Fruit fly (Drosophila melanogaster) whole organism, larva: ENCODE data around the gene CG32576.

Experiments
- noc ChIP-seq: fragments of 200-800 bp; sonication (Bioruptor generic); optimal IDR thresholded peaks from 3 replicates; lab custom pipeline; 2019; ENCODE audit warnings: missing biosample characterization, mild to moderate bottlenecking, missing genetic modification characterization, moderate library complexity

CG32576 gene

DNA sequence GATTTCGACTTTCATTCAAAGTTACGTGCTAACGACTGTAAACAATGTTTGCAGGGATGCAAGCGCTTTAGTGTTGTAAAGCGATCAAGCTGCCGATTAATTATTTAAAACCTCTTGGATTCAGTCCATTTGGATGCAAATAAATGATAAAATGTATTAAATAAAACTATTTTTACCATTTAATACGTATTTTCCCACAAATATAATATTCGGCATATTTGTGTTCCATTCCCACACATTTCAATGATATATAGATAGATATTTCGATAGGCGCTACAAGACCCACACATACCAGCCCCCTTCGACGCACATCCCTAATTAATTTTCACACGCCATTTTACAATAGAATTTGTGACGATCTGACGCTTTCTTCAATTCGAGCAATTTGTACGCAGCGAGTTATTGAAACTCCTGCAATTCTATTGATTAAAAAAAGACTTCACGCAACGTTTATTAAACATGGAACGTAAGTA, at the start of gene CG32576, which contains the start of gene caz:
CG32576 (minus strand) TSS at position 42 of the 473 bp plus-strand sequence.
caz (plus strand) TSS at position 319 of the 473 bp plus-strand sequence.
- TF ChIP-seq noc = peak; percentile 28

DNA sequence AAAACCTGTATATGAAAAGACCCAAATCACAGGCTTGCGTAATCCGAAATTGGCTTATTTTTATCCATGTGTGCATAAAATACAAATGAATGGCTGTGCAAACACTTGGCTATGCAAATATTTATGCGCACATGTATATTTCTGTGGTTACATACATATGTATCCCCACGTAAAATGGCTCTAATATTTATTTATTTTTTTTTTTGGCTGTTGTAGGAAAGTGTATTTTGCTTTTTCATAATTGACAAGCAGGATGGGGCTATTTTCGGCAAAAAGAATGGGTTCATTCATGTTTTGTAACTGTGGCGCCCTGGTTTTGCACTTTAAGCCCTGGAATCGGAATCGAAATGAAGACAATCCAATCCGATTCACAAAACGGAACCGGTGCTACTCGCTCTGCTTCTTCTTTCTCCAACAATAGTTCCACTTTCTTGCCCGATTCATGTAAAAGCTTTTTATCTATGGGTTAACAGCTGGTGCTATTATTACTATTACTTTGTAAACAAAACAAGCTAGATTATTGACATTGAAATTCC, 46.8 kb upstream of the CG32576 start:
- TF ChIP-seq noc = peak; percentile 69

DNA sequence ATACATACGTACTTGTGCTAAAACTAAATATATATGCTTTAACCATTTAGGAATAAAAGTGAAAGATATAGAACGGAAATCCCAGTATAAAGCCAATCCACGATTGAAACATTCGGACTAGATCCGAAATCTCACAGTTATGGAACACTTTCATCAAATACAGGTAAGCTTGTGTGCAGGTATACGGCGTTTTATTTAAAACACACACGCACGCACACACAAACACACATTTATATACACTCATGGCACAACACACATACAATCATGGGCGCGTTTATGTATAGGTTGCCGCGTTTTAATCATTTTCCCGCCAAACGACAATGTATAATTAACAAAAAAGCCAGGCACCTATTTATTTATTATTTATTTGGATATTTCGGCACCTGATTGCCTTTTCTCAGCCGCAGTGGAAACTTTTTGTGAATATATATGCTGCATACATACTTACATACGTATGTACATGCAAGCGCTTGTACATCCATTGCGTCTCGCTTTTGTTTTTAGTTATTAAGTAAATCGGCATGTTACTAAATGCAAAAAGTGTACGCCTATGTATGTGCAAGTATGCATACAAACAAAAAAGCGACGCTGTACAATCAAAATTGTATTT, 46.0 kb upstream of the CG32576 start:
- TF ChIP-seq noc = no peak

DNA sequence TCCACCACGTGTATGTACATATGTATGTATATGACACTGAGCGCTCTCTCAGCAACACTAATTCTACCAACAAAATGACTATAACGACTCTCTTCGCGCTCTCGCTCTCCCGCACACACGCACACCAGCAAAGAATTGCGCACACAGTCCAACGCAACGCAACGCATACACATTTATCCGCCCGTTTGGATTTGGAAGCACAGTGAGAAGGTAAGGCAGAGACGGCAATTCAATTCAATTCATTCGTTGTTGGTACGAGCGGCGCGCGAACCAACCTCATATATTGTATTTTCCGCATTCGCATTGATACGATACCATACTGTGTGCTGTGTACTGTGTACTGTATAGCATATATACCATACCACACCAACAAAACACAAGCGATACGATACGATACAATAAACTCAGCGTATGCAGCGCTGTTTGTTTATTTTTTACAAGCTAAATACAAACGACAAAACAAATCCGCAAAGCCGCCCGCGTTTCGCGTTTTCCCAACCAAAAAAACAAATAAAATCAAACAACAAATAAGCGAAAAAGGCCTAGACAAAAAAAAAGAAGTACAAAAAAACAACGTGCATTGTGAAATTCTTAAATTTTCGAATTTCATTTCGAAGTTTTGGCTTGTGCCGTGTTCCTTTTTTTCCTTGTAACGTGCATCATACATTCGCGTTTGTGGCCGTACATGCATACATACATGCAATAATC, 45.3 kb upstream of the CG32576 start, which contains the start of the genes CG9921 and Dsp1:
CG9921 (minus strand) TSS at position 167 of the 708 bp plus-strand sequence.
Dsp1 (plus strand) TSS at position 179 of the 708 bp plus-strand sequence.
- no peak for TF ChIP-seq noc

DNA sequence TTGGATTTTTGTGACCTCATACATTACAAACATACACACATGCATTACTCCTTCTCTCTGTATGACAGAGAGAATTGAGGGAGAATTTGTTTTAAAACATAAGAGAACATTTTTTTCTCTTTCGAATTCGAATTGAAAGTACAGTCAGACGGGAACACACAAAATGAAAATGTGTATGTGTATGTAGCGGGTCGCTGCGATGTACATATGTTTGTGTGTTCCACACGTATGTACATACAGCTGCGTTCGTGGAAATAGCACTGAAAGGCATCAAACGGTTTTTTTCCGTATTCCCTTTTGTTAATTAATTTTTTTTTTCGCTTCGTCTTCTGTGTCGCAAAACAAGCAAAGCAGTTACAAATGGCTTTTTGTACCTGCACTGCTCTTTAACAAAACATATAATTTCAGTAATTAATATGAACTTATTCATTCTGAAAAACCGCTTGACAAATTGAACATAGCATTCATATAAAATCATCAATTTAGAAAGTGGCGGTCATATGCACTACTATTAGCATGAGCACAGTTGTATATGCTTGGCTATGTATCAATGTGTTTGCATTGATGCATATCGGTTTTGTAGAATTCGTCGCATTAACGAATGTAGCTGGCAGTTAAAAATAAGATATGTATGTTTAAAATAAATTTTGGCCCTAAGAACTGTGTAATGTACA, 44.4 kb upstream of the CG32576 start:
- TF ChIP-seq noc = peak; percentile 98

DNA sequence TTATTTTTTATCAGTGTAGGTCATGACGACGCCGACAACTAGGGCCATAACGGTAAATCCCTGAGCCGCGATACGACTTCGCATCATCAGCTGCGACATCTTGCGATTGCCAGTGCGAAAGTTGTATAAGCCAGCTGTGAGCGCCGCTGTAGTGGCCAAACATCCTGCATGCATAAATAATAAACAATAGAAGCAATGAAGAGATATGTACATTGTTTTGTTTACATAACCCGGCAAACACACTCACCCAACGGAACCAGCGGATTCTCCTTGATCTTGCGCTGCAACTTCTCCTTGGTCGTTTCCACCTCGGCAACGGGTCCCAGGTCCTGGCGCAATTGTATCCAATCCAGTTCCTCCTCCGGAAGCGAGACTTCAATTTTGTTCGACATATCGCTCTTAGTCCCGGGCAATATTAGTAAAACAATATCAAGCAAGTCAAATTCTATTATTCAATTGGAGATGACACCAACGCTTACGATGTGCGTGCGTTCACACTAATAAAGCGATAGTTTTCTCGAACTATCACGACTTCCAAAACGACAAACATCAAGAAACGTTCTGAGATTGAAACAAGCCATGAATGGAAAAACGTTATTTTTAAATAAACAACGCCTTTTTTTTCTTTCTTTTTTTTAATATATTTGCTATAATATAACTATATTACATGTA, 43.4 kb upstream of the CG32576 start:
- no peak for TF ChIP-seq noc

DNA sequence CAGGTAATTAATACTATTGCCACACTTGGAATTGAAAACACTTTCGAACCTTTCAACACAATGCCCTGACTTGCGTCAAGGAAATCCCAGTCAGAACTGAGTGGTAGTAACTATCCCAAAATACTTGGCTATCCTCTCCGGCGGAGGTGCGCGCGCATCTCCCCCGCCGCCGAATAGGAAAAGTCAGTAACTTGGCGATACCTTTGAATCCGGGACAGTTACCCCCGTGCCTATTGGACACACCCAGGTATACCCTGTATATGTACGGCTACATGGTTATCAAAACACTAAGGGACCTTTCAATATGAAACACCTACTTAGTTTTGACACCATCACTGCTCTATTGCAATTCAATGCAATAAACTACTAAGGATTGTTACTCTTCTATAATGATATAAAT, 42.3 kb upstream of the CG32576 start, which contains the start of gene CG9919:
CG9919 (minus strand) TSS at position 101 of the 400 bp plus-strand sequence.
- no peak for TF ChIP-seq noc

DNA sequence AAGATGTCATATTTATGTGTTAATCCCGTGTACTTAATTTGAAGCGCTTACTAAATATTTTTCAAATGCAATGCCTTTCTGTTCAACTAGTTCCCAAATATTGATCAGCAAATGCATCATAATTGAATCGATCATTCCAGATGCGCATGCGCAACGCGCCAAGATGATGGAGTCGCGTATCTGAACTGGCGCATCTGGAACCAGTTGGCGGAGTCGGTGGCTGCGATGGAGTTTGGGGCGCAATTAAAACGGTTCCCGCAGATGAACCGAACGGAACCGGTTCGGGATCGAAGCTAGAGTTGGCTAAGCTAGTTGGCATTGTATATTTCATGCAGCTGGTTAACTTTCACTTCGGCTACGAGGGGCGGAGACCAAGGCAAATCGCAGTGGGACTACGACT, 37.1 kb upstream of the CG32576 start, which contains the start of gene CalpC:
CalpC (plus strand) TSS at position 292 of the 400 bp plus-strand sequence.
- TF ChIP-seq noc = no peak

DNA sequence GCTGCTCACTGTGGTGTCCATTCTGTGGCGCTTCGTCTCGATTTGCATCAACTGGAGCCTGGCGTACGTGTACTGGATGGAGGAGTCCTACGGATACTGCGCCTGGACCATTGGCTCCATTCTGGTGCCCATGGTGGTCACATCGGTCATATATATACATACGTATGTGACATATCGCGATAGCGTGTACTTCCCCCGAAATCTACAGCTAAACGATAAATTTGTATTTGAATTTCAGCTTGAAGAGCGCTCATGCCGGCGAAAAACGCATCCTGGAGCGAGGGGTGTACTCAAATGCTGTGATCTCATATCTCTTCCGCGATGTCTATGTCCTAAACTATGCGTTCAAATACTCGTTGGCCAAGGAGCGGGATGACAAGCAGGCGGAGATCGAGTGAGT, 35.2 kb upstream of the CG32576 start:
- TF ChIP-seq noc = no peak

DNA sequence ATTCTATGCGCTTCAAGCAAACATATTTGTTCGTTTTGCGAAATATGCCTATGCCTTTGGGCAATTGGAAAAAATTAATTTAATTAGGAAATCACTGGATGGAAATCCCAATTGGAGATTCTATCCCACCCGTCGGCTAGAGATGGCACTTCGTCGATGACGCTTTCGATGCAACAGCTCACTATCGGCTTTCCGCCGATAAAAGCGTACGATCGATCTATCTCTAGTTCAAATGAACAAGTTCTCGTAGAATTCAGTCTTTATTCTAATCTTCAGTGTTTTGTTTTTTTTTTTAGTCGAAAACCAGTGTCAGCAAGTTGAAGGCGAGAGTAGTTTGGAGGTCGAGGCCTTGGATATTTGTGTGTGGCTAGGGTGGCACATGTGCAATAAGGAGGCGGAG, 34.7 kb upstream of the CG32576 start, which contains the start of the genes CG9917 and CG32579:
CG9917 (minus strand) TSS at position 169 of the 400 bp plus-strand sequence.
CG32579 (plus strand) TSS at position 224 of the 400 bp plus-strand sequence.
- no peak for TF ChIP-seq noc

DNA sequence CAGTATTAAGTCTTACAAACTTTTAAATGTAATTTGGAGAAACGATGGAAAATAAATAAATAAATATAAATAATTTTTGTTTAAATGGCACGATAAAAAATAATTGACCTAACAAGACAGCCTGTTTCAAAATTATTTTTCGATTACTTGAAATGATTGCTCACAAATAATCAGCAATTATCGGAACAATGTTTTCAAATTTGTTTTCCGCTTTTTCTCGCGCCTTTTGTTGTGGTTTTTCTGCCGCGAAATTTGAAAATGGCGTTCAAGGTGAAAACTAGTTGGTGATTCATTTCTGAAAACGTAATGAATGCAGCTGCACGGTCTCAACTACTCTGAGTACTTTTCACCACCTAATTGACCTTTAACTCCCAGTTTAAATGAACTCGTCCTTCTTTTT, 32.7 kb upstream of the CG32576 start:
- no peak for TF ChIP-seq noc

DNA sequence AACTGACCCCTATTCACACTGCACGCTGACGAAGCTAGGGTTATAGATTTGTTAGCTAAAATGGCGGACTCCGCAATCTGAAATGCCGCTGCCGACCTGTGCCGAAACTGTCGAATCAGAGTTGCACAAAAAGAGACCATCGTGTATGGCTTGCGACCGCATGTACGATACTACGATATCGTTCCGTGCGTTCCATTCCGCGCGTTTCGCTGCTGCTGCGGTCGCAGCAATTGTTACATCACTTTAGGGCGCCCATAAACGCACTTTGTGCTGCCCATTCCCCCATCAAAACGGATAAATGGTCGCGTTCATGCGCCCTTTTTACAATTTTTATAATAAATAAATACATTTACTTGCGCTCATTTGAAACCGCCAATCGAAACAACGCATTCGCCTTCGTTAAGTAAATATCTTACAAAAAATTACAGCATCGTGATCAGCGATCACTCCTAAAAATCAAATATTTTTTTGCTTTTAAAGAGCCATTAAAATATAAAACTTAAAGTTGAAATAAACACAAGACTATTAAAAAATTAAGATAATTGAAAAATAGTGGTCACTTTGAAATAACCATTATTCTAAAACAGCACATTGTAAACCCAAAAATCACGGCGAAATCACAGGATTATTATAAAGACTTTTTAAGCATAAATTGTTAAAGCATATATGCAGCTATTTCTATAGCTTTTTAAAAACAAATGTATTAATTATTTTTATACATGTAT, 32.0 kb upstream of the CG32576 start, which contains the start of gene Cyp1:
Cyp1 (minus strand) TSS at position 174 of the 725 bp plus-strand sequence.
- TF ChIP-seq noc = no peak

DNA sequence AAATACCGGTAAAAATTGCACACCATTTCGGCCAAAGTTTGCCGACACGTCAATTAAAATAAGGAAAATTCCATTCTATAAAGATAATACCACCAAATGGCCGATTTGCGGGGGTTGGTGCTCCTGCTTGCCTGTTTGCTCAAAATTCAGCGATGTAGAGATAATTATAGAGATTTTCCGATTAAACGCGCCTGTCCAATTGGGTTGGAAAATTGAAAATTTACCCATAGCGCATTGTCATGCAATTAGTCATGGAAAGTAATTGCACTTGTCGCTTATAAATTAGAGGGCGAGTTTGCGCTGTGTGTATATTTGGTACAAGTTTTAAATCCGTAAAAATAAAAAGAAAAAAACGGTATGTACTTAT, 31.2 kb upstream of the CG32576 start:
- TF ChIP-seq noc = no peak

DNA sequence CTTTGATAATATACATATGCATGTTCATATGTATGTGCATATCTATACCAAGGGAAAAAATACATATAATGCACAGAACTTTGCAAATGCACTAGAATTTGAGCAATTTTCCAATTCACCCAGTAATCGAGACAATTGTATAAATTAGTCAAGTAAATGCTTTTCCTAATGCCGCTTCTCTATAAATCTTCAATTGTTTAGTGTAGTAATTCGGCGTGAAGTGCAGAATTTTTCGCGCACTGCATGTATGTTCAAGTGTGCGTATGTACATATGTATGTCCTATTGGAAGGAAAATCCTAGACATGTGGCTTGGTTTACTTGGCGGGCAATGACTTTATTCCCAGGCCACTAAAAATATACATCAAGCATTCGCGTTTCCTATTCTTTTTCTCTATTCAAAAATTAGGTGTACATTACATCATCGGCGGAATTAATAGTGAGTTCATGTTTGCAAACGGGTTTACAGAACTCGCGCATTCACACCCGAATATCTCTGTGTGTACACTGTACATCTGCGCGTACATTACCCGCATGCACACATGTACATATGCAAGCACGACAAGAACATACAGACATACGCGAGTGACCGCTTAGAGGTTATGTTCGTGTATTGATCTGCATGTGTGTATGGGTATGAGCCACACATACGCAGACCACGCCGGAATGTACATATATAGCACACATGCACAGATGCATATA, 30.7 kb upstream of the CG32576 start:
- TF ChIP-seq noc = peak; percentile 8
